Fruit fly (Drosophila melanogaster): ENCODE data around the gene CG1090.

DNA sequence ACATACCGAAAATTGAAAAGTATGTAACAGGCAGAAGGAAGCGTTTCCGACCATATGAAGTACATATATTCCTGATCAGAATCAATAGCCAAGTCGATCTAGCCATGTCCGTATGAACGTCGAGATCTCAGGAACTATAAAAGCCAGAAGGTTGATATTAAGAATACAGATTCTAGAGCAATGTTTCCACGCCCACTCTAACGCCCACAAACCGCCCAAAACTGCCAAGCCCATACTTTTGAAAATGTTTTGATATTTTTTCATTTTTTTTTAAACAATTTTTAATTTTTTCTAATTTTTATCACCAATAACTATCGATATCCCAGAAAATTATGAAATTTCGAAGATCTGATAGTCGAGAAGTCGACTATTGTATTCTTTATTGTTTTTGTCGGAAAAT lies 2.3 kb downstream of the CG1090 start:
- no peak for TF ChIP-seq esn (GFP tag; optimal IDR thresholded peaks at IDR 0.05)
- no peak for TF ChIP-seq CG34406 (GFP tag; optimal IDR thresholded peaks at IDR 0.05)
- TF ChIP-seq OdsH (GFP tag; optimal IDR thresholded peaks at IDR 0.05): no peak

Data from whole organism, prepupa.